Worm (Caenorhabditis elegans): ENCODE results near the gene C07E3.10.

- TF ChIP-seq flt-1 (GFP tag; IDR thresholded peaks at IDR 0.05) (peak; percentile 10; the same call in 1 of the 2 replicates), med-1 (GFP tag; optimal IDR thresholded peaks at IDR 0.05; ENCODE audit: insufficient read depth) (no peak), T22C8.4 (GFP tag; IDR thresholded peaks at IDR 0.05) (no peak), cog-1 (tag; optimal IDR thresholded peaks at IDR 0.05) (no peak), ztf-23 (GFP tag; IDR thresholded peaks at IDR 0.05) (no peak)
These were observed at the start of gene C07E3.10 for ce11 chrII:10346075-10346474.
